Worm (Caenorhabditis elegans) whole organism, early embryonic: Measurements from ENCODE around the gene mrt-2.

Source experiments
- B0310.2 ChIP-seq: sonication (generic microtip); optimal IDR thresholded peaks from 2 replicates; lab custom pipeline; 2016; ENCODE audit warnings: mild to moderate bottlenecking, missing genetic modification characterization, missing compliant biosample characterization
- F13C5.2 ChIP-seq: sonication (generic microtip); optimal IDR thresholded peaks from 2 replicates; lab custom pipeline; 2017; ENCODE audit warnings: mild to moderate bottlenecking, missing genetic modification characterization, inconsistent platforms, missing compliant biosample characterization
- aly-1 ChIP-seq: sonication (generic microtip); optimal IDR thresholded peaks from 2 replicates; lab custom pipeline; 2016; ENCODE audit warnings: missing genetic modification characterization, missing compliant biosample characterization
- ama-1 ChIP-seq: fragments of 150-350 bp; optimal IDR thresholded peaks from 2 replicates; lab custom pipeline; 2014
- ceh-13 ChIP-seq: fragments of 200-800 bp; sonication (Bioruptor generic); optimal IDR thresholded peaks from 2 replicates; lab custom pipeline; 2018; ENCODE audit warnings: mild to moderate bottlenecking, missing genetic modification characterization, missing compliant biosample characterization
- ceh-36 ChIP-seq: sonication (generic microtip); optimal IDR thresholded peaks from 2 replicates; lab custom pipeline; 2016; ENCODE audit warnings: missing genetic modification characterization, inconsistent platforms, missing compliant biosample characterization
- ets-7 ChIP-seq: sonication (generic microtip); optimal IDR thresholded peaks from 2 replicates; lab custom pipeline; 2016; ENCODE audit warnings: missing genotype, missing genetic modification characterization, missing compliant biosample characterization
- flt-1 ChIP-seq: fragments of 200-800 bp; sonication (Bioruptor generic); IDR thresholded peaks from 2 replicates; pipeline ENCODE4 v1.3.6; 2022; ENCODE audit warnings: missing genetic modification characterization, missing compliant biosample characterization
- hmbx-1 ChIP-seq: sonication (generic microtip); optimal IDR thresholded peaks from 2 replicates; lab custom pipeline; 2016; ENCODE audit warnings: mild to moderate bottlenecking, missing genetic modification characterization, missing compliant biosample characterization
- hmg-4 ChIP-seq: fragments of 200-800 bp; sonication (Bioruptor generic); optimal IDR thresholded peaks from 2 replicates; lab custom pipeline; 2018; ENCODE audit warnings: mild to moderate bottlenecking, missing genetic modification characterization, missing compliant biosample characterization
- hnd-1 ChIP-seq: sonication (generic microtip); optimal IDR thresholded peaks from 2 replicates; lab custom pipeline; 2016; ENCODE audit warnings: missing genetic modification characterization, missing compliant biosample characterization
- pes-1 ChIP-seq: fragments of 200-800 bp; sonication (Bioruptor generic); IDR thresholded peaks from 2 replicates; pipeline ENCODE4 v1.3.6; 2022; ENCODE audit warnings: missing genetic modification reagents, missing genetic modification characterization, missing compliant biosample characterization
- scrt-1 ChIP-seq: fragments of 200-800 bp; sonication (Bioruptor generic); IDR thresholded peaks from 2 replicates; pipeline ENCODE4 v1.3.6; 2022; ENCODE audit warnings: missing genetic modification characterization, missing compliant biosample characterization
- sea-1 ChIP-seq: fragments of 200-800 bp; sonication (Bioruptor generic); conservative IDR thresholded peaks from 2 replicates; pipeline ENCODE4 v1.3.6; 2022; ENCODE audit warnings: missing genetic modification characterization, missing compliant biosample characterization
- tbx-11 ChIP-seq: fragments of 200-800 bp; sonication (Bioruptor generic); IDR thresholded peaks from 2 replicates; pipeline ENCODE4 v1.3.6; 2022; ENCODE audit warnings: missing genetic modification characterization, missing compliant biosample characterization
- tbx-37 ChIP-seq: fragments of 200-800 bp; sonication (Bioruptor generic); conservative IDR thresholded peaks from 2 replicates; pipeline ENCODE4 v1.3.6; 2022; ENCODE audit warnings: missing genetic modification reagents, missing genetic modification characterization, missing compliant biosample characterization
- tra-4 ChIP-seq: sonication (generic microtip); optimal IDR thresholded peaks from 2 replicates; lab custom pipeline; 2017; ENCODE audit warnings: missing genetic modification characterization, missing compliant biosample characterization

Gene mrt-2

ce11 chrIII:11746718-11747117 lies at the start of gene mrt-2:
Gene mrt-2 (plus strand): TSS chrIII:11746766.
- no peak for TF ChIP-seq flt-1 (GFP tag; lab: Robert Waterston, UW)
- peak; percentile 1 for TF ChIP-seq hnd-1
- TF ChIP-seq tbx-37: peak; percentile 86
- no peak for TF ChIP-seq aly-1 (tag; lab: Kevin White, UChicago)
- peak; percentile 59; the same call in 1 of the 2 replicates for TF ChIP-seq pes-1 (GFP tag; lab: Robert Waterston, UW)

- TF ChIP-seq ceh-13 (no peak), sea-1 (GFP tag; lab: Robert Waterston, UW) (no peak), tbx-11 (GFP tag; lab: Robert Waterston, UW) (no peak), hmg-4 (GFP tag; lab: Kevin White, UChicago) (no peak)
These were observed 48.0 kb upstream of the mrt-2 start, which contains the start of gene Y41C4A.7 for ce11 chrIII:11698569-11698968. Gene Y41C4A.7 (plus strand): TSS chrIII:11698869.

- TF ChIP-seq ceh-36 (tag; lab: Kevin White, UChicago) (no peak), ceh-13 (no peak), tbx-11 (GFP tag; lab: Robert Waterston, UW) (no peak), hmg-4 (GFP tag; lab: Kevin White, UChicago) (no peak), F13C5.2 (tag; lab: Kevin White, UChicago) (no peak), hnd-1 (no peak), flt-1 (GFP tag; lab: Robert Waterston, UW) (no peak), scrt-1 (GFP tag; lab: Robert Waterston, UW) (no peak), sea-1 (GFP tag; lab: Robert Waterston, UW) (no peak), hmbx-1 (tag; lab: Kevin White, UChicago) (no peak), tra-4 (tag; lab: Kevin White, UChicago) (no peak), ets-7 (tag; lab: Kevin White, UChicago) (no peak), pes-1 (GFP tag; lab: Robert Waterston, UW) (no peak), B0310.2 (no peak), ama-1 (lab: Kevin White, UChicago) (no peak), tbx-37 (no peak), aly-1 (tag; lab: Kevin White, UChicago) (no peak)
These were observed 46.6 kb upstream of the mrt-2 start, which contains the start of gene pqn-84 for ce11 chrIII:11699959-11700358. Gene pqn-84 (plus strand): TSS chrIII:11700259.

ce11 chrIII:11701863-11702262 lies 44.7 kb upstream of the mrt-2 start:
- TF ChIP-seq hmg-4 (GFP tag; lab: Kevin White, UChicago): no peak
- 0 out of 2 replicates have a peak, but pooled peaks have one; percentile 16 for TF ChIP-seq tbx-11 (GFP tag; lab: Robert Waterston, UW)
- TF ChIP-seq B0310.2: peak; percentile 13

- TF ChIP-seq ceh-13: no peak
These were observed 43.4 kb upstream of the mrt-2 start for ce11 chrIII:11703006-11703775.

- no peak for TF ChIP-seq tra-4 (tag; lab: Kevin White, UChicago)
- no peak for TF ChIP-seq ets-7 (tag; lab: Kevin White, UChicago)
- TF ChIP-seq aly-1 (tag; lab: Kevin White, UChicago): no peak
- TF ChIP-seq ceh-36 (tag; lab: Kevin White, UChicago): no peak
- no peak for TF ChIP-seq ceh-13
- no peak for TF ChIP-seq sea-1 (GFP tag; lab: Robert Waterston, UW)
- no peak for TF ChIP-seq hmbx-1 (tag; lab: Kevin White, UChicago)
- TF ChIP-seq hnd-1: no peak
- no peak for TF ChIP-seq F13C5.2 (tag; lab: Kevin White, UChicago)
- no peak for TF ChIP-seq tbx-11 (GFP tag; lab: Robert Waterston, UW)
- no peak for TF ChIP-seq ama-1 (lab: Kevin White, UChicago)
- TF ChIP-seq hmg-4 (GFP tag; lab: Kevin White, UChicago): no peak
- TF ChIP-seq scrt-1 (GFP tag; lab: Robert Waterston, UW): no peak
- no peak for TF ChIP-seq tbx-37
- TF ChIP-seq flt-1 (GFP tag; lab: Robert Waterston, UW): no peak
These were observed 42.8 kb upstream of the mrt-2 start, which contains the start of gene col-95 for ce11 chrIII:11703776-11704093. Gene col-95 (plus strand): TSS chrIII:11703994.

- TF ChIP-seq ceh-13 (no peak), scrt-1 (GFP tag; lab: Robert Waterston, UW) (no peak), pes-1 (GFP tag; lab: Robert Waterston, UW) (no peak), flt-1 (GFP tag; lab: Robert Waterston, UW) (no peak), aly-1 (tag; lab: Kevin White, UChicago) (no peak), tbx-37 (no peak), F13C5.2 (tag; lab: Kevin White, UChicago) (no peak), hmg-4 (GFP tag; lab: Kevin White, UChicago) (no peak), tbx-11 (GFP tag; lab: Robert Waterston, UW) (no peak), tra-4 (tag; lab: Kevin White, UChicago) (no peak), ets-7 (tag; lab: Kevin White, UChicago) (no peak), hmbx-1 (tag; lab: Kevin White, UChicago) (no peak), B0310.2 (no peak), ama-1 (lab: Kevin White, UChicago) (no peak), hnd-1 (no peak), sea-1 (GFP tag; lab: Robert Waterston, UW) (no peak), ceh-36 (tag; lab: Kevin White, UChicago) (no peak)
These were observed 42.1 kb upstream of the mrt-2 start for ce11 chrIII:11704377-11704978.
